Fruit fly (Drosophila melanogaster): ENCODE measurements around the gene poe.

Gene poe

DNA sequence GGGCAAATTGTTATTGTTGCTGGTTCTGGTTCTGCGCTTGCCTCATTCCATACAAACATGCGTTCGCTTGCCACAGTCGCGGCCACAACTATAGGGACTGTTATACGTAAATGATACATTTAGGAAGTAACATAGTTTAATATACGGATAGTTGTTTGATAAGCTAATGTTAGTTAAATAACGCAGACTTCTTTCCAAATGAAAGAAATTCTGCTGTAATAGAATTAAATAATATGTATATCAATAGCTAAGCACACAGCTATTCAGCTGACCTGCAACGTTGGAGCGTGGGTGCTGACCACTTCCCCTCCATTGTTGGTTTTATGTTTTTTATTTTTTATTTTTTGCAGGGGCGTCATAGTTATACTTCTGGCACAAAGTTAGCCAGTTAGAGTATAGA is 36.7 kb downstream of the poe start (continued):
- TF ChIP-seq Bteb2 (GFP tag; optimal IDR thresholded peaks at IDR 0.05) (peak; percentile 48), Med (GFP tag) (peak; percentile 89), Sry-δ (GFP tag; optimal IDR thresholded peaks at IDR 0.05) (peak; percentile 10), CG12659 (GFP tag; optimal IDR thresholded peaks at IDR 0.05) (peak; percentile 42), CG14965 (GFP tag; optimal IDR thresholded peaks at IDR 0.05; ENCODE audit: borderline replicate concordance) (no peak), NfI (GFP tag; optimal IDR thresholded peaks at IDR 0.05) (peak; percentile 32), Aef1 (GFP tag; IDR thresholded peaks at IDR 0.05) (peak; percentile 49; the same call in 2 of the 3 replicates), CG13424 (tag; optimal IDR thresholded peaks at IDR 0.05) (peak; percentile 56), Taf1 (GFP tag; IDR thresholded peaks at IDR 0.05) (0 out of 2 replicates have a peak, but pooled peaks have one; percentile 7), esg (GFP tag; conservative IDR thresholded peaks at IDR 0.05) (peak; percentile 72), CG7745 (tag; optimal IDR thresholded peaks at IDR 0.05) (no peak), Blimp-1 (GFP tag; optimal IDR thresholded peaks at IDR 0.05) (peak; percentile 63), scrt (GFP tag; optimal IDR thresholded peaks at IDR 0.05) (peak; percentile 38), Ptx1 (GFP tag; IDR thresholded peaks at IDR 0.05) (peak; percentile 72), her (GFP tag; optimal IDR thresholded peaks at IDR 0.05) (peak; percentile 28), dpn (GFP tag; optimal IDR thresholded peaks at IDR 0.05) (peak; percentile 34 to 54), Camta (GFP tag; optimal IDR thresholded peaks at IDR 0.05) (peak; percentile 48), CG5245 (GFP tag; optimal IDR thresholded peaks at IDR 0.05) (peak; percentile 39), zfh2 (GFP tag; optimal IDR thresholded peaks at IDR 0.05) (no peak), disco-r (GFP tag; optimal IDR thresholded peaks at IDR 0.05) (no peak), dmrt11E (tag; optimal IDR thresholded peaks at IDR 0.05) (peak; percentile 44), croc (GFP tag; conservative IDR thresholded peaks at IDR 0.05) (0 out of 3 replicates have a peak, but pooled peaks have one; percentile 13), CG10543 (GFP tag; optimal IDR thresholded peaks at IDR 0.05) (no peak), CG2116 (GFP tag; optimal IDR thresholded peaks at IDR 0.05) (peak; percentile 6), h (optimal IDR thresholded peaks at IDR 0.05) (no peak), sr (GFP tag; IDR thresholded peaks at IDR 0.05) (peak; percentile 85), kah (GFP tag; optimal IDR thresholded peaks at IDR 0.05) (peak; percentile 18), CG9437 (GFP tag; optimal IDR thresholded peaks at IDR 0.05) (peak; percentile 30), Vsx1 (GFP tag; optimal IDR thresholded peaks at IDR 0.05) (peak; percentile 1), GATAe (GFP tag; conservative IDR thresholded peaks at IDR 0.05) (no peak), CG1024 (GFP tag; IDR thresholded peaks at IDR 0.05) (peak; percentile 24; the same call in 1 of the 2 replicates), Sox102F (GFP tag; optimal IDR thresholded peaks at IDR 0.05) (peak; percentile 74), amos (GFP tag; IDR thresholded peaks at IDR 0.05; ENCODE audit: partially characterized antibody) (no peak), CG7987 (GFP tag; optimal IDR thresholded peaks at IDR 0.05) (peak; percentile 6), CG13296 (GFP tag; optimal IDR thresholded peaks at IDR 0.05) (peak; percentile 53), unpg (GFP tag; optimal IDR thresholded peaks at IDR 0.05) (peak; percentile 76), CG8924 (tag; optimal IDR thresholded peaks at IDR 0.05) (peak; percentile 66), CG1603 (tag; optimal IDR thresholded peaks at IDR 0.05) (peak; percentile 71), CG3163 (GFP tag; optimal IDR thresholded peaks at IDR 0.05) (no peak), Doc3 (GFP tag; IDR thresholded peaks at IDR 0.05; ENCODE audit: partially characterized antibody) (no peak), Neu2 (GFP tag; optimal IDR thresholded peaks at IDR 0.05; ENCODE audit: borderline replicate concordance) (no peak), Poxn (GFP tag; IDR thresholded peaks at IDR 0.05) (no peak), CG13624 (GFP tag; optimal IDR thresholded peaks at IDR 0.05) (peak; percentile 37), Ets65A (GFP tag) (peak; percentile 20), CG11696 (GFP tag; IDR thresholded peaks at IDR 0.05) (peak; percentile 88), Xbp1 (GFP tag; optimal IDR thresholded peaks at IDR 0.05) (peak; percentile 70), ab (GFP tag; optimal IDR thresholded peaks at IDR 0.05) (no peak), CG6272 (GFP tag; IDR thresholded peaks at IDR 0.05) (no peak), CG1602 (GFP tag; optimal IDR thresholded peaks at IDR 0.05) (peak; percentile 0), CG2712 (tag; optimal IDR thresholded peaks at IDR 0.05) (peak; percentile 67), tio (GFP tag; optimal IDR thresholded peaks at IDR 0.05) (peak; percentile 29)
